Worm (Caenorhabditis elegans): ENCODE measurements around the gene Y43F8B.17.

DNA sequence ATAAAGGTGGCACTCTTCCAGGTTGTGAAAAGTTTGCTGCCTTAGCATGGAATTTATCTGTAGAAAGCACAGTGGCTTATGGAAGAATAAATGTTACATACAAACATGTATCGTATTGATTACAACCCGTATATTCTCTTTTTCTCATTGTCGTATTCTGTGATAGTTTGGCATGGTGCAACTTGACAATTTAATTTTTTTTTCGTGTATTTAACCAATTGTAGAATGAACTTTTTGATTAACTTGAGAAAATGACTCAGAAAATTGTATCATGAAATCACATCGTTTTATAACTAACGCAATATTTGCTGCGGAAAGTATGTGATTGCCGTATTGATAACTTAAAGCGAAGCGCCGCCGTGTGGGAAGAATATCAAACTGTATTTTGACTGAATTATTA, 27.4 kb upstream of the Y43F8B.17 start, which contains the start of gene Y43F8B.24:
- TF ChIP-seq him-1 (tag; optimal IDR thresholded peaks at IDR 0.05) (no peak), dao-5 (tag; optimal IDR thresholded peaks at IDR 0.05) (no peak)

Measured in whole organism, L4/young adult.